Fruit fly (Drosophila melanogaster): ENCODE measurements around the gene escl.
A peak's percentile ranks its signal among the peaks of the same experiment; 100 is the strongest.

escl gene

DNA sequence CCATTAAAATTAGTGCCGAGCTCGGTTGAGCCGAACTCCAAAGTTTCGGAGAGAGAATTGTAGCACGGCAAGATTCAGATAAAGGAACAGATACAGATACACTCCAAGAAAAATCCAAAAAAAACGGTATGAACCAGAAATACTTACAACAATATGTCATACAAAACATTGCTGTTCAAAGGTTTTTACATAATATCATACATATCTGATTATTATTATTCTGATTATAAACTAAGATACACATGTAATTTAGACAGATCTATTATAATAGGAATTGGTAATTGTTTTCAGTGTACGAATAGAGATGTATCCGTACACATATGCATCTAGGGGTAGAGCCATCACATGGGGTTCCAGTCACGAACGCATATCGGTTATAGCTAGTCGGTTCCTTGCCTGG lies 10.7 kb upstream of the escl start:
- TF ChIP-seq CG5953 (GFP tag; IDR thresholded peaks at IDR 0.05) (no peak), Mrtf (GFP tag; IDR thresholded peaks at IDR 0.05) (no peak), CG9817 (tag; optimal IDR thresholded peaks at IDR 0.05) (no peak), Stat92E (GFP tag; optimal IDR thresholded peaks at IDR 0.05) (no peak), lola (GFP tag; optimal IDR thresholded peaks at IDR 0.05) (peak in 1 of 3 experiments; percentile 58), CG6175 (GFP tag; IDR thresholded peaks at IDR 0.05) (0 out of 3 replicates have a peak, but pooled peaks have one; percentile 2), Oaz (GFP tag; IDR thresholded peaks at IDR 0.05) (no peak), klu (GFP tag; IDR thresholded peaks at IDR 0.05) (no peak), H15 (GFP tag; IDR thresholded peaks at IDR 0.05) (no peak), CG6254 (GFP tag; optimal IDR thresholded peaks at IDR 0.05) (no peak), B-H2 (GFP tag; optimal IDR thresholded peaks at IDR 0.05) (no peak), CG7928 (GFP tag; optimal IDR thresholded peaks at IDR 0.05) (no peak), br (optimal IDR thresholded peaks at IDR 0.05) (no peak), CG10979 (tag; optimal IDR thresholded peaks at IDR 0.05) (peak; percentile 17), hkb (optimal IDR thresholded peaks at IDR 0.05) (no peak), hkb (GFP tag; IDR thresholded peaks at IDR 0.05) (0 out of 2 replicates have a peak, but pooled peaks have one; percentile 15), CG7745 (tag; optimal IDR thresholded peaks at IDR 0.05) (no peak), CG17829 (tag; optimal IDR thresholded peaks at IDR 0.05) (no peak), CG10209 (GFP tag; optimal IDR thresholded peaks at IDR 0.05) (no peak), Bgb (GFP tag; IDR thresholded peaks at IDR 0.05; ENCODE audit: partially characterized antibody) (no peak), E2f1 (GFP tag; IDR thresholded peaks at IDR 0.05) (no peak), CG9876 (GFP tag; optimal IDR thresholded peaks at IDR 0.05) (no peak), maf-S (GFP tag; optimal IDR thresholded peaks at IDR 0.05) (no peak), CG10462 (GFP tag; optimal IDR thresholded peaks at IDR 0.05) (no peak), CG1603 (tag; optimal IDR thresholded peaks at IDR 0.05) (peak; percentile 29), CG10565 (GFP tag; optimal IDR thresholded peaks at IDR 0.05) (no peak), Sin3A (optimal IDR thresholded peaks at IDR 0.05) (no peak), knrl (GFP tag; IDR thresholded peaks at IDR 0.05; ENCODE audit: partially characterized antibody) (no peak), HLHmδ (GFP tag; optimal IDR thresholded peaks at IDR 0.05) (no peak), CG16815 (GFP tag; optimal IDR thresholded peaks at IDR 0.05) (peak; percentile 25), CG4404 (GFP tag; IDR thresholded peaks at IDR 0.05) (no peak), CG2712 (tag; optimal IDR thresholded peaks at IDR 0.05) (peak; percentile 59), Max (GFP tag; optimal IDR thresholded peaks at IDR 0.05) (no peak), CG12769 (tag; optimal IDR thresholded peaks at IDR 0.05) (no peak), CG12391 (tag; optimal IDR thresholded peaks at IDR 0.05) (peak; percentile 40), CG32532 (GFP tag; IDR thresholded peaks at IDR 0.05) (no peak), phol (tag; optimal IDR thresholded peaks at IDR 0.05) (peak; percentile 28), CG32772 (GFP tag; IDR thresholded peaks at IDR 0.05) (no peak), Atf6 (GFP tag; IDR thresholded peaks at IDR 0.05) (no peak), trem (tag; optimal IDR thresholded peaks at IDR 0.05) (no peak), schlank (tag; optimal IDR thresholded peaks at IDR 0.05) (no peak), Usf (GFP tag; optimal IDR thresholded peaks at IDR 0.05) (no peak), sc (optimal IDR thresholded peaks at IDR 0.05) (no peak), sc (GFP tag; optimal IDR thresholded peaks at IDR 0.05) (no peak), Atf-2 (GFP tag; optimal IDR thresholded peaks at IDR 0.05) (no peak), bowl (GFP tag; IDR thresholded peaks at IDR 0.05) (no peak), Neu2 (GFP tag; optimal IDR thresholded peaks at IDR 0.05; ENCODE audit: borderline replicate concordance) (no peak), dimm (GFP tag; IDR thresholded peaks at IDR 0.05) (no peak), CG8924 (tag; optimal IDR thresholded peaks at IDR 0.05) (peak; percentile 3), hth (optimal IDR thresholded peaks at IDR 0.05) (no peak), pros (GFP tag; optimal IDR thresholded peaks at IDR 0.05) (no peak), Pdp1 (GFP tag; optimal IDR thresholded peaks at IDR 0.05) (no peak)

Measured in whole organism, embryonic.